Fruit fly (Drosophila melanogaster): ENCODE results near the gene aly.
A peak's percentile ranks its signal among the peaks of the same experiment; 100 is the strongest.

aly gene

DNA sequence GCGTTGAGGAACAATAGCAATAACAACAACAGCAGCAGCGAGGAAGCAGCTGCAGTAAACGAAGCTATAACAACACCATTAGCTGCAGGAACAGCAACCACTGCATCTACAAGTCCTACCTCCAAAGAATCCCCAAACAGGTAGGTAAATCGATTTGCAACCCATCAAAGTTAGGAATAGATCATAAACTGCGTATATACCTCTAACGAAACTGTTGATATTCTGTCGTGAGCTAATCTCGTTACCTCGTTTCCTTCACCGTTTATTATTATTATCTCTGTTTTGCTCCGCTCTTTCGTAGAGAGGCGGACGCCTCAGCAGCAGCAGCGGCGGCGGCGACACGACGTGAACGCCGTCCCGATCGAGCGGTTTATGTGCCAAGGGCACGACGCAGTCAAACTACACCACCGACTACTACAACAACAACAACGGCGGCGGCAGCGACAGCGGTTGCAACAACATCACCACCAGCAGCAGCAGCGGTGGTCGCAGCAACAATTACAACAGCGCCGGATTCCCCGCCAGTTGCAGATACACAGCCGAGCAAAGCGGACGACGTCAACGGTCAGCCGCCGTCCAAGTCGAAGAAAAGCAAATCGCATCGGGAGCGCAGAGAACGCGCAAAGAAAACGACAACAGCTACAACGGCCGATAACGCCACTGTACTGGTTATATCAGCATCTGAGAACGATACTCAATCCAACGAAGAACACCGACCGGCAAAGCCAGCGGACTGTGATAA, 11.7 kb upstream of the aly start (continued):
- TF ChIP-seq CG17568 (GFP tag; optimal IDR thresholded peaks at IDR 0.05), result no peak
- TF ChIP-seq CG34422 (GFP tag; IDR thresholded peaks at IDR 0.05), result peak; percentile 68; the same call in 1 of the 3 replicates
- TF ChIP-seq D (optimal IDR thresholded peaks at IDR 0.05), result no peak
- no peak for TF ChIP-seq D (GFP tag; optimal IDR thresholded peaks at IDR 0.05)
- no peak for TF ChIP-seq CG8478 (optimal IDR thresholded peaks at IDR 0.05)
- no peak for TF ChIP-seq slou (GFP tag; optimal IDR thresholded peaks at IDR 0.05)
- no peak for TF ChIP-seq CG2199 (GFP tag; IDR thresholded peaks at IDR 0.05)
- no peak for TF ChIP-seq Lhr (GFP tag; optimal IDR thresholded peaks at IDR 0.05)
- TF ChIP-seq her (GFP tag; optimal IDR thresholded peaks at IDR 0.05), result no peak
- no peak for TF ChIP-seq CG42726 (GFP tag; IDR thresholded peaks at IDR 0.05; ENCODE audit: partially characterized antibody)
- TF ChIP-seq twi (tag; optimal IDR thresholded peaks at IDR 0.05), result no peak
- 0 out of 2 replicates have a peak, but pooled peaks have one; percentile 37 for TF ChIP-seq Atf6 (GFP tag; IDR thresholded peaks at IDR 0.05)
- TF ChIP-seq CG17186 (GFP tag; optimal IDR thresholded peaks at IDR 0.05), result no peak
- no peak for TF ChIP-seq Dll (GFP tag; IDR thresholded peaks at IDR 0.05; ENCODE audit: partially characterized antibody)
- no peak for TF ChIP-seq Side (GFP tag; optimal IDR thresholded peaks at IDR 0.05)
- TF ChIP-seq CG11723 (GFP tag; optimal IDR thresholded peaks at IDR 0.05), result no peak
- TF ChIP-seq Meics (GFP tag; optimal IDR thresholded peaks at IDR 0.05), result no peak
- TF ChIP-seq CG10979 (tag; optimal IDR thresholded peaks at IDR 0.05), result peak; percentile 16
- 0 out of 2 replicates have a peak, but pooled peaks have one; percentile 14 for TF ChIP-seq sens-2 (GFP tag; IDR thresholded peaks at IDR 0.05)
- no peak for TF ChIP-seq zf30C (GFP tag; optimal IDR thresholded peaks at IDR 0.05)
- no peak for TF ChIP-seq maf-S (GFP tag; optimal IDR thresholded peaks at IDR 0.05)
- no peak for TF ChIP-seq org-1 (GFP tag; optimal IDR thresholded peaks at IDR 0.05)
- peak; percentile 13 for TF ChIP-seq CG18262 (tag; optimal IDR thresholded peaks at IDR 0.05)
- peak; percentile 33 for TF ChIP-seq CG13624 (GFP tag; optimal IDR thresholded peaks at IDR 0.05)
- TF ChIP-seq disco-r (GFP tag; optimal IDR thresholded peaks at IDR 0.05), result no peak
- no peak for TF ChIP-seq CG13123 (GFP tag; optimal IDR thresholded peaks at IDR 0.05)
- TF ChIP-seq CG7372 (GFP tag; IDR thresholded peaks at IDR 0.05), result no peak
- TF ChIP-seq Adf1 (GFP tag; IDR thresholded peaks at IDR 0.05), result peak; percentile 90
- TF ChIP-seq lilli (GFP tag; optimal IDR thresholded peaks at IDR 0.05), result no peak
- TF ChIP-seq jing (GFP tag; optimal IDR thresholded peaks at IDR 0.05), result no peak
- no peak for TF ChIP-seq schlank (tag; optimal IDR thresholded peaks at IDR 0.05)
- TF ChIP-seq al (GFP tag; IDR thresholded peaks at IDR 0.05), result no peak
- no peak for TF ChIP-seq CG9817 (tag; optimal IDR thresholded peaks at IDR 0.05)
- no peak for TF ChIP-seq CG10462 (GFP tag; optimal IDR thresholded peaks at IDR 0.05)
- TF ChIP-seq HLH3B (GFP tag; IDR thresholded peaks at IDR 0.05), result 0 out of 2 replicates have a peak, but pooled peaks have one; percentile 26
- no peak for TF ChIP-seq Taf1 (GFP tag; IDR thresholded peaks at IDR 0.05)
- TF ChIP-seq CG18619 (GFP tag; optimal IDR thresholded peaks at IDR 0.05), result no peak
- no peak for TF ChIP-seq lola (GFP tag; optimal IDR thresholded peaks at IDR 0.05)
- TF ChIP-seq BEAF-32 (GFP tag; optimal IDR thresholded peaks at IDR 0.05), result no peak
- no peak for TF ChIP-seq nau (GFP tag; optimal IDR thresholded peaks at IDR 0.05)
- no peak for TF ChIP-seq phol (tag; optimal IDR thresholded peaks at IDR 0.05)
- TF ChIP-seq Rx (GFP tag; IDR thresholded peaks at IDR 0.05), result no peak
- TF ChIP-seq Xrp1 (GFP tag; IDR thresholded peaks at IDR 0.05), result 0 out of 2 replicates have a peak, but pooled peaks have one; percentile 50
- no peak for TF ChIP-seq unpg (GFP tag; optimal IDR thresholded peaks at IDR 0.05)
- TF ChIP-seq CG6813 (GFP tag; optimal IDR thresholded peaks at IDR 0.05), result no peak
- TF ChIP-seq toy (GFP tag; IDR thresholded peaks at IDR 0.05), result no peak
- no peak for TF ChIP-seq Oaz (GFP tag; IDR thresholded peaks at IDR 0.05)
- TF ChIP-seq crp (GFP tag; optimal IDR thresholded peaks at IDR 0.05), result no peak
- no peak for TF ChIP-seq CG9876 (GFP tag; optimal IDR thresholded peaks at IDR 0.05)
- no peak for TF ChIP-seq CG4404 (GFP tag; IDR thresholded peaks at IDR 0.05)

Measured in whole organism, embryonic.